Worm (Caenorhabditis elegans): Measurements from ENCODE around the gene math-18.

- TF ChIP-seq hlh-1 (tag; optimal IDR thresholded peaks at IDR 0.05) (no peak), elt-1 (tag; optimal IDR thresholded peaks at IDR 0.05; ENCODE audit: borderline replicate concordance, insufficient read depth) (no peak), ztf-11 (tag; optimal IDR thresholded peaks at IDR 0.05) (no peak), ceh-43 (GFP tag; optimal IDR thresholded peaks at IDR 0.05) (no peak), unc-62 (GFP tag; optimal IDR thresholded peaks at IDR 0.05) (no peak), elt-3 (tag; optimal IDR thresholded peaks at IDR 0.05) (no peak), blmp-1 (tag; optimal IDR thresholded peaks at IDR 0.05) (no peak), ham-2 (GFP tag; optimal IDR thresholded peaks at IDR 0.05) (no peak), bed-3 (GFP tag; optimal IDR thresholded peaks at IDR 0.05) (no peak), nhr-2 (tag; optimal IDR thresholded peaks at IDR 0.05) (no peak), pha-4 (tag; optimal IDR thresholded peaks at IDR 0.05) (no peak), nhr-12 (tag; optimal IDR thresholded peaks at IDR 0.05) (no peak), snpc-4 (tag; optimal IDR thresholded peaks at IDR 0.05) (no peak)
These were observed 6.9 kb upstream of the math-18 start, which contains the start of gene C40A11.2 for ce11 chrII:2146900-2147375.
